Worm (Caenorhabditis elegans) whole organism, late embryonic: ENCODE data around the gene exc-12.

Source experiments
- C08G9.2 ChIP-seq: sonication (generic microtip); optimal IDR thresholded peaks from 2 replicates; lab custom pipeline; 2016; ENCODE audit warnings: mild to moderate bottlenecking, missing genetic modification characterization, moderate library complexity, missing compliant biosample characterization
- C38D4.7 ChIP-seq: fragments of 200-800 bp; sonication (Bioruptor generic); optimal IDR thresholded peaks from 2 replicates; lab custom pipeline; 2018; ENCODE audit warnings: mild to moderate bottlenecking, missing genetic modification characterization, moderate library complexity, missing compliant biosample characterization
- F13H6.1 ChIP-seq: sonication (generic microtip); optimal IDR thresholded peaks from 2 replicates; lab custom pipeline; 2016; ENCODE audit warnings: missing genetic modification characterization, missing compliant biosample characterization
- K09A11.1 ChIP-seq: sonication (generic microtip); optimal IDR thresholded peaks from 2 replicates; lab custom pipeline; 2017; ENCODE audit warnings: antibody characterized with exemption, mild to moderate bottlenecking, missing genetic modification characterization, missing compliant biosample characterization; ENCODE audit not compliant: insufficient read depth
- T23F11.4 ChIP-seq: fragments of 200-800 bp; sonication (Bioruptor generic); optimal IDR thresholded peaks from 2 replicates; lab custom pipeline; 2018; ENCODE audit warnings: mild to moderate bottlenecking, missing genetic modification characterization, missing compliant biosample characterization
- ahr-1 ChIP-seq: sonication (generic microtip); optimal IDR thresholded peaks from 2 replicates; lab custom pipeline; 2016; ENCODE audit warnings: missing genetic modification characterization, missing compliant biosample characterization
- ceh-14 ChIP-seq: sonication (generic microtip); optimal IDR thresholded peaks from 2 replicates; lab custom pipeline; 2016; ENCODE audit warnings: missing genotype, missing genetic modification characterization, missing compliant biosample characterization
- ceh-30 ChIP-seq: fragments of 150-350 bp; optimal IDR thresholded peaks from 2 replicates; lab custom pipeline; 2014; ENCODE audit warnings: missing biosample characterization, missing genetic modification characterization
- ceh-31 ChIP-seq: sonication (generic microtip); optimal IDR thresholded peaks from 2 replicates; lab custom pipeline; 2016; ENCODE audit warnings: missing genetic modification characterization, missing compliant biosample characterization
- ceh-34 ChIP-seq: sonication (generic microtip); optimal IDR thresholded peaks from 2 replicates; lab custom pipeline; 2016; ENCODE audit warnings: mild to moderate bottlenecking, missing genetic modification characterization, missing compliant biosample characterization
- ceh-45 ChIP-seq: fragments of 200-800 bp; sonication (Bioruptor generic); IDR thresholded peaks from 2 replicates; pipeline ENCODE4 v1.3.6; 2022; ENCODE audit warnings: missing genetic modification reagents, missing genetic modification characterization, missing compliant biosample characterization
- ceh-48 ChIP-seq: sonication (generic microtip); optimal IDR thresholded peaks from 2 replicates; lab custom pipeline; 2016; ENCODE audit warnings: missing genetic modification characterization, inconsistent platforms, missing compliant biosample characterization
- che-1 ChIP-seq: sonication (generic microtip); optimal IDR thresholded peaks from 2 replicates; lab custom pipeline; 2016; ENCODE audit warnings: mild to moderate bottlenecking, missing genetic modification characterization, missing compliant biosample characterization
- elt-4 ChIP-seq: sonication (generic microtip); optimal IDR thresholded peaks from 2 replicates; lab custom pipeline; 2016; ENCODE audit warnings: missing genetic modification characterization, missing compliant biosample characterization
- ets-4 ChIP-seq: sonication (generic microtip); optimal IDR thresholded peaks from 2 replicates; lab custom pipeline; 2016; ENCODE audit warnings: missing genetic modification characterization, missing compliant biosample characterization
- eyg-1 ChIP-seq: sonication (generic microtip); optimal IDR thresholded peaks from 2 replicates; lab custom pipeline; 2016; ENCODE audit warnings: missing genotype, missing genetic modification characterization, missing compliant biosample characterization
- fax-1 ChIP-seq: sonication (generic microtip); optimal IDR thresholded peaks from 2 replicates; lab custom pipeline; 2016; ENCODE audit warnings: missing genotype, missing genetic modification characterization, missing compliant biosample characterization
- hlh-13 ChIP-seq: fragments of 200-800 bp; sonication (Bioruptor generic); optimal IDR thresholded peaks from 2 replicates; lab custom pipeline; 2018; ENCODE audit warnings: mild to moderate bottlenecking, missing genetic modification characterization, missing compliant biosample characterization
- hlh-8 ChIP-seq: sonication (generic microtip); optimal IDR thresholded peaks from 2 replicates; lab custom pipeline; 2016; ENCODE audit warnings: missing genotype, missing genetic modification characterization, missing compliant biosample characterization
- lim-6 ChIP-seq: sonication (generic microtip); optimal IDR thresholded peaks from 2 replicates; lab custom pipeline; 2016; ENCODE audit warnings: missing genetic modification characterization, missing compliant biosample characterization
- mec-3 ChIP-seq: sonication (generic microtip); optimal IDR thresholded peaks from 2 replicates; lab custom pipeline; 2016; ENCODE audit warnings: borderline replicate concordance, missing genetic modification characterization, missing compliant biosample characterization
- nfya-1 ChIP-seq: sonication (generic microtip); optimal IDR thresholded peaks from 2 replicates; lab custom pipeline; 2017; ENCODE audit warnings: missing genetic modification characterization, mild to moderate bottlenecking, missing compliant biosample characterization, antibody characterized with exemption, moderate library complexity
- nhr-11 ChIP-seq: fragments of 150-350 bp; optimal IDR thresholded peaks from 2 replicates; lab custom pipeline; 2014; ENCODE audit warnings: missing biosample characterization, missing genetic modification characterization
- npax-4 ChIP-seq: sonication (generic microtip); optimal IDR thresholded peaks from 2 replicates; lab custom pipeline; 2016; ENCODE audit warnings: missing genetic modification characterization, missing compliant biosample characterization
- pat-9 ChIP-seq: fragments of 200-800 bp; sonication (Bioruptor generic); optimal IDR thresholded peaks from 2 replicates; lab custom pipeline; 2018; ENCODE audit warnings: mild to moderate bottlenecking, missing genetic modification characterization, moderate library complexity, missing compliant biosample characterization
- pha-2 ChIP-seq: sonication (generic microtip); optimal IDR thresholded peaks from 2 replicates; lab custom pipeline; 2017; ENCODE audit warnings: mild to moderate bottlenecking, missing genetic modification characterization, missing compliant biosample characterization
- pha-4 ChIP-seq: fragments of 150-350 bp; optimal IDR thresholded peaks from 2 replicates; lab custom pipeline; 2018; ENCODE audit warnings: missing biosample characterization, missing genetic modification reagents, missing genetic modification characterization
- pqm-1 ChIP-seq: sonication (generic microtip); optimal IDR thresholded peaks from 2 replicates; lab custom pipeline; 2016; ENCODE audit warnings: missing genetic modification characterization, missing compliant biosample characterization
- pros-1 ChIP-seq: fragments of 150-350 bp; optimal IDR thresholded peaks from 2 replicates; lab custom pipeline; 2014; ENCODE audit warnings: missing biosample characterization, missing genetic modification reagents, missing genetic modification characterization
- sdc-2 ChIP-seq: sonication (generic microtip); optimal IDR thresholded peaks from 2 replicates; lab custom pipeline; 2016; ENCODE audit warnings: missing genotype, missing genetic modification characterization, missing compliant biosample characterization
- sox-4 ChIP-seq: sonication (generic microtip); optimal IDR thresholded peaks from 2 replicates; lab custom pipeline; 2017; ENCODE audit warnings: mild to moderate bottlenecking, missing genetic modification characterization, inconsistent platforms, missing compliant biosample characterization
- tbx-2 ChIP-seq: sonication (generic microtip); optimal IDR thresholded peaks from 2 replicates; lab custom pipeline; 2016; ENCODE audit warnings: missing genetic modification characterization, missing compliant biosample characterization
- tbx-7 ChIP-seq: sonication (generic microtip); optimal IDR thresholded peaks from 2 replicates; lab custom pipeline; 2016; ENCODE audit warnings: missing genotype, missing genetic modification characterization, missing compliant biosample characterization
- unc-3 ChIP-seq, 2 experiments: fragments of 200-800 bp in 1 of 2; sonication (Bioruptor generic) in 1 of 2; sonication (generic microtip) in 1 of 2; conservative IDR thresholded peaks in 1 of 2; optimal IDR thresholded peaks in 1 of 2; 2 replicates each; pipeline versions ENCODE4 v1.3.6 to Lab custom; 2016 to 2022; ENCODE audit warnings: missing compliant biosample characterization in 2 of 2, missing genetic modification characterization in 2 of 2, missing genetic modification reagents in 1 of 2
- unc-42 ChIP-seq: sonication (generic microtip); optimal IDR thresholded peaks from 2 replicates; lab custom pipeline; 2016; ENCODE audit warnings: missing genotype, missing genetic modification characterization, missing compliant biosample characterization
- unc-55 ChIP-seq: sonication (generic microtip); optimal IDR thresholded peaks from 2 replicates; lab custom pipeline; 2017; ENCODE audit warnings: missing biosample characterization, missing genetic modification reagents, missing genetic modification characterization
- ztf-16 ChIP-seq: sonication (generic microtip); optimal IDR thresholded peaks from 2 replicates; lab custom pipeline; 2017; ENCODE audit warnings: missing genetic modification characterization, missing compliant biosample characterization

Gene exc-12

ce11 chrIII:13561233-13561632 lies 9.0 kb downstream of the exc-12 start:
- TF ChIP-seq K09A11.1 (tag; lab: Kevin White, UChicago) (no peak), eyg-1 (tag; lab: Kevin White, UChicago) (no peak), F13H6.1 (tag; lab: Kevin White, UChicago) (no peak), sdc-2 (tag; lab: Kevin White, UChicago) (no peak), pat-9 (tag; lab: Kevin White, UChicago) (no peak), pqm-1 (no peak), sox-4 (tag; lab: Kevin White, UChicago) (no peak)
- TF ChIP-seq, all 69 proteins: peak for 0

- TF ChIP-seq unc-42 (no peak), pqm-1 (no peak)
Observed at ce11 chrIII:13560715-13561114, 9.5 kb downstream of the exc-12 start.

ce11 chrIII:13556039-13556438 lies 14.2 kb downstream of the exc-12 start:
- TF ChIP-seq ztf-16 (tag; lab: Kevin White, UChicago) (no peak), che-1 (tag; lab: Kevin White, UChicago) (no peak), ceh-31 (tag; lab: Kevin White, UChicago) (no peak), ceh-45 (GFP tag; lab: Robert Waterston, UW) (no peak), ceh-30 (tag; lab: Kevin White, UChicago) (no peak), T23F11.4 (GFP tag; lab: Kevin White, UChicago) (no peak), lim-6 (tag; lab: Kevin White, UChicago) (no peak), nhr-11 (tag; lab: Kevin White, UChicago) (no peak), sdc-2 (tag; lab: Kevin White, UChicago) (no peak), ahr-1 (no peak), ceh-14 (tag; lab: Kevin White, UChicago) (no peak)

ce11 chrIII:13555234-13555633 lies 15.0 kb downstream of the exc-12 start, which contains the start of gene scav-2:
TSS of gene scav-2 (minus strand) at chrIII:13555334.
- TF ChIP-seq C38D4.7 (GFP tag; lab: Kevin White, UChicago), result no peak
- TF ChIP-seq F13H6.1 (tag; lab: Kevin White, UChicago), result no peak
- no peak for TF ChIP-seq ceh-48 (tag; lab: Kevin White, UChicago)
- no peak for TF ChIP-seq pha-4 (tag; lab: Kevin White, UChicago)
- TF ChIP-seq pqm-1, result no peak
- no peak for TF ChIP-seq ceh-34 (tag; lab: Kevin White, UChicago)
- TF ChIP-seq pros-1 (tag; lab: Kevin White, UChicago), result no peak
- no peak for TF ChIP-seq mec-3 (tag; lab: Kevin White, UChicago)
- no peak for TF ChIP-seq unc-3 (GFP tag; conservative IDR thresholded peaks at IDR 0.05; lab: Robert Waterston, UW)
- TF ChIP-seq unc-3 (tag; optimal IDR thresholded peaks at IDR 0.05; lab: Kevin White, UChicago), result no peak
- no peak for TF ChIP-seq npax-4
- TF ChIP-seq unc-42, result no peak
- no peak for TF ChIP-seq K09A11.1 (tag; lab: Kevin White, UChicago)
- TF ChIP-seq ets-4 (tag; lab: Kevin White, UChicago), result no peak
- no peak for TF ChIP-seq pha-2 (tag; lab: Kevin White, UChicago)
- TF ChIP-seq sdc-2 (tag; lab: Kevin White, UChicago), result no peak
- TF ChIP-seq hlh-13 (GFP tag; lab: Kevin White, UChicago), result no peak
- no peak for TF ChIP-seq unc-55 (GFP tag; lab: Kevin White, UChicago)
- TF ChIP-seq nfya-1, result no peak
- no peak for TF ChIP-seq tbx-7
- no peak for TF ChIP-seq nhr-11 (tag; lab: Kevin White, UChicago)

ce11 chrIII:13549960-13550359 lies 20.3 kb downstream of the exc-12 start:
- TF ChIP-seq fax-1 (tag; lab: Kevin White, UChicago) (no peak), hlh-8 (no peak), tbx-2 (tag; lab: Kevin White, UChicago) (no peak), pha-4 (tag; lab: Kevin White, UChicago) (no peak), C08G9.2 (tag; lab: Kevin White, UChicago) (no peak), elt-4 (tag; lab: Kevin White, UChicago) (no peak)
